Worm (Caenorhabditis elegans): ENCODE data around the gene ZK688.12.

ZK688.12 gene

DNA sequence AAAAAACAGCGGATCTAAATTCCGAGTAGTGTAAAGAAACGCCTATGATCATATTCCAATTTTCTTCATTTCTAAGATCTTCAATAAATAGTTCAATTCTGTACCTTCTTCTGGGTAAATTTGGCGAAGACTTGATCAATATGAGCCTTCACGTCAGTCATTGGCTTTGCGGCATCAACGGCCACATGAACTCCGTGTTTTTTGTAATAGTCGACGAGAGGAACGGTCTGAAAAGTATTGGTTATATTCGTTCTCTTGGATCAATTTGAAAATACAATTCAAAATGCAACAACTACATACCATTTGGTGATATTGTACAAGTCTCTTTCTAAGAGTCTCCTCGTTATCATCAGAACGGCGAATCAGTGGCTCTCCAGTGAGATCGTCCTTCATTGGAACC, 37.1 kb upstream of the ZK688.12 start:
- TF ChIP-seq lsy-27 (tag; optimal IDR thresholded peaks at IDR 0.05; ENCODE audit: borderline replicate concordance, insufficient read depth) = no peak
- TF ChIP-seq lir-1 (GFP tag; conservative IDR thresholded peaks at IDR 0.05) = no peak
- no peak for TF ChIP-seq dox-1 (GFP tag; IDR thresholded peaks at IDR 0.05)
- no peak for TF ChIP-seq tbp1 (GFP tag; optimal IDR thresholded peaks at IDR 0.05)
- TF ChIP-seq dpff-1 (tag; optimal IDR thresholded peaks at IDR 0.05) = no peak
- TF ChIP-seq madf-6 (GFP tag; IDR thresholded peaks at IDR 0.05) = no peak
- TF ChIP-seq F57A8.1 (GFP tag; optimal IDR thresholded peaks at IDR 0.05) = no peak
- no peak for TF ChIP-seq lag-1 (GFP tag; IDR thresholded peaks at IDR 0.05)
- TF ChIP-seq F52B5.7 (tag; optimal IDR thresholded peaks at IDR 0.05) = no peak
- no peak for TF ChIP-seq F37B4.10 (GFP tag; IDR thresholded peaks at IDR 0.05)
- TF ChIP-seq ama-1 (optimal IDR thresholded peaks at IDR 0.05) = no peak
- TF ChIP-seq ama-1 (GFP tag; optimal IDR thresholded peaks at IDR 0.05) = no peak
- TF ChIP-seq chd-7 (tag; optimal IDR thresholded peaks at IDR 0.05) = no peak
- TF ChIP-seq ZK185.1 (tag; optimal IDR thresholded peaks at IDR 0.05; ENCODE audit: poor library complexity, severe bottlenecking) = no peak
- no peak for TF ChIP-seq mel-28 (tag; optimal IDR thresholded peaks at IDR 0.05; ENCODE audit: borderline replicate concordance)
- TF ChIP-seq lin-40 (tag; optimal IDR thresholded peaks at IDR 0.05) = no peak
- no peak for TF ChIP-seq ceh-27 (GFP tag; optimal IDR thresholded peaks at IDR 0.05)
- no peak for TF ChIP-seq rec-8 (tag; optimal IDR thresholded peaks at IDR 0.05)
- no peak for TF ChIP-seq cebp-1 (GFP tag; IDR thresholded peaks at IDR 0.05)
- TF ChIP-seq cebp-1 (tag; optimal IDR thresholded peaks at IDR 0.05) = no peak
- TF ChIP-seq ztf-22 (GFP tag; optimal IDR thresholded peaks at IDR 0.05) = no peak

- TF ChIP-seq nhr-27 (tag; optimal IDR thresholded peaks at IDR 0.05) = no peak
- no peak for TF ChIP-seq egl-18 (GFP tag; IDR thresholded peaks at IDR 0.05)
- TF ChIP-seq let-526 (GFP tag; IDR thresholded peaks at IDR 0.05) = no peak
- no peak for TF ChIP-seq chd-7 (tag; optimal IDR thresholded peaks at IDR 0.05)
- no peak for TF ChIP-seq nfyb-1 (GFP tag; IDR thresholded peaks at IDR 0.05)
- no peak for TF ChIP-seq ztf-28 (GFP tag; IDR thresholded peaks at IDR 0.05)
These were observed 35.4 kb upstream of the ZK688.12 start, which contains the start of gene col-90 for ce11 chrIII:7948802-7949201. Gene col-90 (plus strand): TSS chrIII:7948838.

DNA sequence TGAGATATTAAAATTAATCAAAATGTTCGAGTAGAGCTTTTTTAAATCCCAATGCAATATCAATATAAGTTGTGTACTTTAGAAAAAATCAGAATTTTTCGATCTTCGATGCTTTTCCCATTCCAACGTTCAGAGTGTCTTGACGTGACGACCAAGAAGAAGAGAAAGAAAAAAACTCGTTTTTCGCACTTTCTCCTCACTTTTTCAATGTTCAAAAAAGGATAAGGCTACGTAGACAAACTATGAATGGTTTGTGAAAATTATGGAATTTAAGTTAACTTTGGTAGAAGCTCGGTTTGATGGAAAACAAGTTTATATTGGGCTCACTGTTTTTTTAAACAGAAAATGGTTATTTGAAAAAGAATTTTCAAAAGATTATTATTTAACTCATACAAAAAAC, 34.3 kb upstream of the ZK688.12 start:
- no peak for TF ChIP-seq snpc-3.4 (tag; optimal IDR thresholded peaks at IDR 0.05)
- TF ChIP-seq atf-7 (tag; optimal IDR thresholded peaks at IDR 0.05) = no peak
- no peak for TF ChIP-seq lsl-1 (GFP tag; optimal IDR thresholded peaks at IDR 0.05)
- TF ChIP-seq nfya-1 (tag; optimal IDR thresholded peaks at IDR 0.05; ENCODE audit: borderline replicate concordance, insufficient read depth) = no peak
- TF ChIP-seq sea-2 (GFP tag; IDR thresholded peaks at IDR 0.05) = no peak
- no peak for TF ChIP-seq ztf-18 (tag; optimal IDR thresholded peaks at IDR 0.05)
- TF ChIP-seq fkh-3 (tag; optimal IDR thresholded peaks at IDR 0.05) = no peak
- TF ChIP-seq B0035.1 (tag; optimal IDR thresholded peaks at IDR 0.05) = no peak
- no peak for TF ChIP-seq F37B4.10 (GFP tag; IDR thresholded peaks at IDR 0.05)
- no peak for TF ChIP-seq T07F8.4 (tag; optimal IDR thresholded peaks at IDR 0.05)
- no peak for TF ChIP-seq B0336.3 (GFP tag; IDR thresholded peaks at IDR 0.05)
- TF ChIP-seq F22D6.2 (tag; optimal IDR thresholded peaks at IDR 0.05) = no peak
- TF ChIP-seq cebp-1 (GFP tag; IDR thresholded peaks at IDR 0.05) = no peak
- TF ChIP-seq cebp-1 (tag; optimal IDR thresholded peaks at IDR 0.05) = no peak
